Fruit fly (Drosophila melanogaster) whole organism, wandering third instar larva: ENCODE data around the gene EMC6.

Source experiments
- Abd-B ChIP-seq: fragments of >200 bp; optimal IDR thresholded peaks from 2 replicates; lab custom pipeline; 2017; ENCODE audit warnings: missing biosample characterization, missing genetic modification characterization
- CG32264 ChIP-seq: fragments of 200-800 bp; sonication (Bioruptor generic); optimal IDR thresholded peaks from 2 replicates; lab custom pipeline; 2016; ENCODE audit warnings: missing biosample characterization, missing genetic modification characterization
- CG9705 ChIP-seq: fragments of 200-800 bp; sonication (Bioruptor generic); optimal IDR thresholded peaks from 2 replicates; lab custom pipeline; 2018; ENCODE audit warnings: missing biosample characterization, mild to moderate bottlenecking, missing genetic modification characterization
- CrebA ChIP-seq: fragments of 200-800 bp; sonication (Bioruptor generic); optimal IDR thresholded peaks from 2 replicates; lab custom pipeline; 2016; ENCODE audit warnings: missing biosample characterization, mild to moderate bottlenecking, missing genetic modification characterization, borderline replicate concordance
- Dfd ChIP-seq: fragments of >200 bp; optimal IDR thresholded peaks from 2 replicates; lab custom pipeline; 2017; ENCODE audit warnings: missing biosample characterization, missing genetic modification characterization
- Dif ChIP-seq: fragments of 200-275, 200-300 bp; sonication (Bioruptor generic); optimal IDR thresholded peaks from 2 replicates; lab custom pipeline; 2018; ENCODE audit warnings: missing biosample characterization, missing genetic modification characterization; ENCODE audit not compliant: partially characterized antibody
- GATAd ChIP-seq: sonication (Bioruptor generic); optimal IDR thresholded peaks from 2 replicates; lab custom pipeline; 2016; ENCODE audit warnings: missing biosample characterization, missing genetic modification characterization
- HLH106 ChIP-seq: fragments of 200-800 bp; optimal IDR thresholded peaks from 3 replicates; lab custom pipeline; 2019; ENCODE audit warnings: missing biosample characterization, mild to moderate bottlenecking, missing genetic modification characterization, moderate library complexity
- Hnf4 ChIP-seq: fragments of 200-800 bp; sonication (Bioruptor generic); optimal IDR thresholded peaks from 2 replicates; lab custom pipeline; 2016; ENCODE audit warnings: missing biosample characterization, mild to moderate bottlenecking, missing genetic modification characterization
- Hr78 ChIP-seq: fragments of >200 bp; optimal IDR thresholded peaks from 2 replicates; lab custom pipeline; 2017; ENCODE audit warnings: missing biosample characterization, missing genetic modification characterization
- Hr83 ChIP-seq: fragments of 200-300 bp; sonication (Bioruptor generic); optimal IDR thresholded peaks from 2 replicates; lab custom pipeline; 2016; ENCODE audit warnings: missing biosample characterization, mild to moderate bottlenecking, missing genetic modification characterization, moderate library complexity; ENCODE audit not compliant: poor library complexity, severe bottlenecking
- Jra ChIP-seq: sonication (Bioruptor generic); optimal IDR thresholded peaks from 2 replicates; lab custom pipeline; 2016; ENCODE audit warnings: missing biosample characterization, missing genetic modification characterization
- Mio ChIP-seq: sonication (Bioruptor generic); optimal IDR thresholded peaks from 2 replicates; lab custom pipeline; 2016; ENCODE audit warnings: missing biosample characterization, missing genetic modification characterization
- Myc ChIP-seq: fragments of >200 bp; optimal IDR thresholded peaks from 2 replicates; lab custom pipeline; 2017
- N ChIP-seq: fragments of >200 bp; optimal IDR thresholded peaks from 2 replicates; lab custom pipeline; 2018; ENCODE audit warnings: missing biosample characterization, missing external identifiers, missing genetic modification characterization
- OdsH ChIP-seq: fragments of 200-800 bp; sonication (Bioruptor generic); optimal IDR thresholded peaks from 2 replicates; lab custom pipeline; 2016; ENCODE audit warnings: missing biosample characterization, mild to moderate bottlenecking, missing genetic modification characterization
- Rel ChIP-seq, 2 experiments: fragments of 200-800 bp; sonication (Bioruptor generic) in 1 of 2; optimal IDR thresholded peaks; 2 replicates in 1 of 2; 3 replicates in 1 of 2; lab custom pipeline; 2016 to 2019; ENCODE audit warnings: mild to moderate bottlenecking in 2 of 2, missing biosample characterization in 2 of 2, missing genetic modification characterization in 2 of 2, moderate library complexity in 1 of 2
- Sp1 ChIP-seq: fragments of 200-800 bp; sonication (Bioruptor generic); optimal IDR thresholded peaks from 3 replicates; lab custom pipeline; 2019; ENCODE audit warnings: missing biosample characterization, mild to moderate bottlenecking, missing genetic modification characterization, moderate library complexity
- Vsx2 ChIP-seq: fragments of 200-300, 225-300 bp; sonication (Bioruptor generic); optimal IDR thresholded peaks from 2 replicates; lab custom pipeline; 2018; ENCODE audit warnings: missing biosample characterization, missing genetic modification characterization; ENCODE audit not compliant: partially characterized antibody
- br ChIP-seq: fragments of 200-800 bp; sonication (Bioruptor generic); optimal IDR thresholded peaks from 2 replicates; lab custom pipeline; 2016; ENCODE audit warnings: missing biosample characterization, missing genetic modification characterization
- brk ChIP-seq: fragments of 200-800 bp; sonication (Bioruptor generic); optimal IDR thresholded peaks from 2 replicates; lab custom pipeline; 2016; ENCODE audit warnings: missing biosample characterization, mild to moderate bottlenecking, missing genetic modification characterization
- dl ChIP-seq, 2 experiments: fragments of 175-275, 200-275 bp in 1 of 2; fragments of 200-275 bp in 1 of 2; sonication (Bioruptor generic); optimal IDR thresholded peaks; lab custom pipeline; 2018; ENCODE audit warnings: mild to moderate bottlenecking in 2 of 2, missing biosample characterization in 2 of 2, missing genetic modification characterization in 2 of 2, moderate library complexity in 2 of 2; ENCODE audit not compliant: partially characterized antibody in 2 of 2, insufficient read depth in 1 of 2
- dmrt93B ChIP-seq: fragments of 200-800 bp; sonication (Bioruptor generic); optimal IDR thresholded peaks from 2 replicates; lab custom pipeline; 2018; ENCODE audit warnings: missing biosample characterization, mild to moderate bottlenecking, missing genetic modification characterization
- dsf ChIP-seq: sonication (Bioruptor generic); optimal IDR thresholded peaks from 2 replicates; lab custom pipeline; 2016; ENCODE audit warnings: missing biosample characterization, missing genetic modification characterization, borderline replicate concordance
- ey ChIP-seq: fragments of 200-800 bp; sonication (Bioruptor generic); optimal IDR thresholded peaks from 2 replicates; lab custom pipeline; 2016; ENCODE audit warnings: missing biosample characterization, missing genetic modification characterization
- foxo ChIP-seq, 2 experiments: fragments of 200-800 bp; sonication (Bioruptor generic); optimal IDR thresholded peaks; 2 replicates in 1 of 2; 3 replicates in 1 of 2; lab custom pipeline; 2016 to 2017; ENCODE audit warnings: missing biosample characterization in 2 of 2, missing genetic modification characterization in 2 of 2
- fru ChIP-seq: fragments of 200-800 bp; sonication (Bioruptor generic); optimal IDR thresholded peaks from 3 replicates; lab custom pipeline; 2016; ENCODE audit warnings: missing biosample characterization, mild to moderate bottlenecking, missing genetic modification characterization
- h ChIP-seq: fragments of 200-800 bp; sonication (Bioruptor generic); optimal IDR thresholded peaks from 3 replicates; lab custom pipeline; 2016; ENCODE audit warnings: missing biosample characterization, mild to moderate bottlenecking, missing genetic modification characterization
- jim ChIP-seq: fragments of 175-275, 200-325 bp; sonication (Bioruptor generic); optimal IDR thresholded peaks from 2 replicates; lab custom pipeline; 2016; ENCODE audit warnings: missing biosample characterization, mild to moderate bottlenecking, missing genetic modification characterization
- lola ChIP-seq: fragments of >200 bp; optimal IDR thresholded peaks from 2 replicates; lab custom pipeline; 2017; ENCODE audit warnings: missing biosample characterization, missing genetic modification characterization
- pan ChIP-seq: fragments of >200 bp; optimal IDR thresholded peaks from 2 replicates; lab custom pipeline; 2017
- psq ChIP-seq: fragments of 200-800 bp; sonication (Bioruptor generic); optimal IDR thresholded peaks from 3 replicates; lab custom pipeline; 2017; ENCODE audit warnings: missing biosample characterization, mild to moderate bottlenecking, missing genetic modification characterization, moderate library complexity
- rgr ChIP-seq: fragments of 200-800 bp; sonication (Bioruptor generic); optimal IDR thresholded peaks from 3 replicates; lab custom pipeline; 2016; ENCODE audit warnings: missing biosample characterization, mild to moderate bottlenecking, missing genetic modification characterization
- sage ChIP-seq: fragments of 200-800 bp; sonication (Bioruptor generic); optimal IDR thresholded peaks from 2 replicates; lab custom pipeline; 2016; ENCODE audit warnings: missing biosample characterization, mild to moderate bottlenecking, missing genetic modification characterization
- sv ChIP-seq: fragments of 200-800 bp; sonication (Bioruptor generic); optimal IDR thresholded peaks from 3 replicates; lab custom pipeline; 2016; ENCODE audit warnings: missing biosample characterization, missing genetic modification characterization
- tai ChIP-seq: sonication (Bioruptor generic); optimal IDR thresholded peaks from 2 replicates; lab custom pipeline; 2016; ENCODE audit warnings: missing biosample characterization, missing genetic modification characterization
- usp ChIP-seq: fragments of >200 bp; optimal IDR thresholded peaks from 2 replicates; lab custom pipeline; 2017; ENCODE audit warnings: missing biosample characterization, missing genetic modification characterization
- woc ChIP-seq: sonication (Bioruptor generic); optimal IDR thresholded peaks from 2 replicates; lab custom pipeline; 2016; ENCODE audit warnings: missing biosample characterization, mild to moderate bottlenecking, missing genetic modification characterization

Gene EMC6

DNA sequence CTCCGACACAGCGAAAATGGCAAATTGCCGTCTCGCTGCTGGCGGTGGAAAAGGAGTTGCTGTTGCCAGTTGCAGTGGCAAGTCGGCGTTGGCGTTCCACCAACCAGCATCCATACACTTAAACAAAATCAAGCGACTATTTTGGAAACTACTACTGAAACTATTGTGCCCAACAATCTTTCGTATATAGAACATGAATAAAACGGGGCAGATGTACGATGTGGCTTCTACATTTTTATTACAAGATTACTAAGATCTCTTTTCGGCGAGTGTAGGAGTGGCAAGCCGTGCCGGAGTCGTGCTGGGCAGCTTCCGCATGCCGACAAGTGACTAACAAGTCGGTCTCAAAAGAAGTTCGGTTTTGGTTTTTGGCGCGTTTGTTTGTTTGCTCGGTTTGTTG lies 28.3 kb downstream of the EMC6 start:
- TF ChIP-seq h (peak; percentile 52), ey (peak; percentile 23), jim (GFP tag; lab: Kevin White, UChicago) (no peak), fru (GFP tag; lab: Kevin White, UChicago) (peak; percentile 39), br (GFP tag; lab: Kevin White, UChicago) (no peak), dmrt93B (GFP tag; lab: Kevin White, UChicago) (peak; percentile 7), rgr (GFP tag; lab: Kevin White, UChicago) (peak; percentile 32), woc (GFP tag; lab: Kevin White, UChicago) (peak; percentile 4), Sp1 (GFP tag; lab: Kevin White, UChicago) (peak; percentile 18), HLH106 (peak; percentile 29)

DNA sequence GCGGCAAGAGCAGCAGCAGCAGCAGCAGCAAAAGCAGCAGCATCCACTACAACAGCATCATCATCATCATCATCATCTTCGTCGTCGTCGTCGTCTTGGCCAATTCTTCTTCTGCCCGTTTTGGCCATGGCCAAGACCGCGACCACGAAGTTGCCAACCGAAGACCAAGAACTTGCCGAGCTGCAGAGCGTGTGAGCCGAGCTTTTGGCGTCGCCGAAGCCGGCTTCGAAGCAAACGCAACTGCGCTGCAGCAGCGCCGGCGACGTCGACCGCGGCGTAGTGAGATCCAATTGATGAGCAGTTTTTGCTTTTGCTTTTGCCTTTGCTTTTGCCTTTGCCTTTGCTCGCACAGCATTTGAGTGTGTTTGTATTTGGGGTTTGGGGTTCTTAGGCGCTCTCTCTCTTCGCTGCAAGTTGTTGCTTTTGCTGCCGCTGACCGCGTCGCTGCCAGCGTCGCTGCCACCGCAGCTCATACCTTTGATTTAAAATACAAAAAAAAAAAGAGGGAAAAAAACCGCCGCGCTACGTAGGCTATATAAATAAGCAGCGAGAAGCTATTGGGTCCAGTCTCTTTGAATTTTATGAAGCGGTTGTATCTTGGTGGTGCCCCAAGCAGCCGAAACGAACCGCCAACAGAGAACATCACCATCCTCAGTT lies 39.7 kb downstream of the EMC6 start:
- TF ChIP-seq woc (GFP tag; lab: Kevin White, UChicago) (no peak), Rel (GFP tag; optimal IDR thresholded peaks at IDR 0.05; lab: Kevin White, UChicago) (peak; percentile 14), Rel (tag; optimal IDR thresholded peaks at IDR 0.05; lab: Kevin White, UChicago) (no peak), CrebA (GFP tag; lab: Kevin White, UChicago) (peak; percentile 19)
- TF ChIP-seq, all 38 proteins: peak for 2

dm6 chr3R:24983537-24984501 lies 41.0 kb downstream of the EMC6 start, which contains the start of gene tnc:
Gene tnc (plus strand): TSS chr3R:24984384.
- TF ChIP-seq Myc (lab: Kevin White, UChicago) (no peak), usp (no peak), sage (GFP tag; lab: Kevin White, UChicago) (peak; percentile 26), Vsx2 (no peak), woc (GFP tag; lab: Kevin White, UChicago) (peak; percentile 33), sv (GFP tag; lab: Kevin White, UChicago) (no peak), fru (GFP tag; lab: Kevin White, UChicago) (peak; percentile 78), Hr78 (GFP tag; lab: Kevin White, UChicago) (no peak), CrebA (GFP tag; lab: Kevin White, UChicago) (no peak), dsf (GFP tag; lab: Kevin White, UChicago) (no peak), Abd-B (GFP tag; lab: Kevin White, UChicago) (no peak), Dfd (GFP tag; lab: Kevin White, UChicago) (peak; percentile 91), rgr (GFP tag; lab: Kevin White, UChicago) (peak; percentile 81), br (GFP tag; lab: Kevin White, UChicago) (peak; percentile 61), GATAd (no peak), Mio (GFP tag; lab: Kevin White, UChicago) (no peak), ey (peak; percentile 55), Sp1 (GFP tag; lab: Kevin White, UChicago) (peak; percentile 90), brk (peak; percentile 37), OdsH (GFP tag; lab: Kevin White, UChicago) (peak; percentile 86), tai (GFP tag; lab: Kevin White, UChicago) (peak; percentile 12), CG9705 (GFP tag; lab: Kevin White, UChicago) (peak; percentile 65), Jra (GFP tag; lab: Kevin White, UChicago) (no peak), dl (GFP tag; optimal IDR thresholded peaks at IDR 0.05; lab: Kevin White, UChicago; ENCODE audit: insufficient read depth in 1 of 2, partially characterized antibody in 2 of 2) (no peak), N (GFP tag; lab: Kevin White, UChicago) (no peak), foxo (GFP tag; optimal IDR thresholded peaks at IDR 0.05; lab: Kevin White, UChicago) (peak in 1 of 2 experiments; percentile 89), lola (GFP tag; lab: Kevin White, UChicago) (no peak), Hnf4 (GFP tag; lab: Kevin White, UChicago) (peak; percentile 53), Hr83 (GFP tag; lab: Kevin White, UChicago) (no peak), Dif (no peak), jim (GFP tag; lab: Kevin White, UChicago) (no peak), pan (lab: Kevin White, UChicago) (no peak), HLH106 (peak; percentile 89), CG32264 (GFP tag; lab: Kevin White, UChicago) (no peak), dmrt93B (GFP tag; lab: Kevin White, UChicago) (peak; percentile 79), h (peak; percentile 76), Rel (GFP tag; optimal IDR thresholded peaks at IDR 0.05; lab: Kevin White, UChicago) (no peak), Rel (tag; optimal IDR thresholded peaks at IDR 0.05; lab: Kevin White, UChicago) (peak; percentile 10), psq (GFP tag; lab: Kevin White, UChicago) (peak; percentile 87)
